Worm (Caenorhabditis elegans) whole organism, L4/young adult: ENCODE measurements around the gene srb-13.

Experiments used
- W03F9.2 ChIP-seq: fragments of 150-350 bp; optimal IDR thresholded peaks from 2 replicates; lab custom pipeline; 2014; ENCODE audit warnings: missing biosample characterization, missing genetic modification characterization
- dao-5 ChIP-seq: sonication (generic microtip); optimal IDR thresholded peaks from 2 replicates; lab custom pipeline; 2016; ENCODE audit warnings: missing genotype, missing genetic modification characterization, moderate library complexity, missing compliant biosample characterization
- him-1 ChIP-seq: sonication (generic microtip); optimal IDR thresholded peaks from 2 replicates; lab custom pipeline; 2016; ENCODE audit warnings: missing genotype, missing genetic modification reagents, missing genetic modification characterization, missing compliant biosample characterization

DNA sequence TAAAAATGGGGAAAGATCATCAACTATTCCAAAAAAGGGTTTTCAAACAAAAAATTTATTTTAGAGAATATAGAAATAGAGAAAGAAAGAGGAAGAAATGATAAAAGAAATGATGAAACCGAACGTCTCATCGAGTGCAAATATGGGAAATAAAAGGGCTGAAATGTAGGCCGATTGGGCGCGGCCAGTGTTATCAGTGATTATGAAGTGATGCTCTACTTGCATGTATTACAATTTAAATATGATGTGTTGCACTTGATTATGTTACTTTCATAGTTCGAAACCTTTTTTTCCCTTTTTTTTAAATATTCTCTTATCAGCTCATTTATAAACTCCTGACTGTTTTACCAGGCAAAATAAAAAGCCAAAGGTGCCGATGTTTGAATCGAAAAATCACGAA, 34.3 kb upstream of the srb-13 start:
- TF ChIP-seq him-1 (tag; lab: Kevin White, UChicago) (no peak), W03F9.2 (no peak), dao-5 (tag; lab: Kevin White, UChicago) (no peak)
